Worm (Caenorhabditis elegans) whole organism, late embryonic: Measurements from ENCODE around the gene chil-12.
"Not testable (repeated sequence)": the region's sequence is repeated elsewhere in the genome, so short reads cannot be mapped to it uniquely, and the experiment has no call there.

Source experiments
- C08G9.2 ChIP-seq: sonication (generic microtip); optimal IDR thresholded peaks from 2 replicates; lab custom pipeline; 2016; ENCODE audit warnings: mild to moderate bottlenecking, missing genetic modification characterization, moderate library complexity, missing compliant biosample characterization
- F13H6.1 ChIP-seq: sonication (generic microtip); optimal IDR thresholded peaks from 2 replicates; lab custom pipeline; 2016; ENCODE audit warnings: missing genetic modification characterization, missing compliant biosample characterization
- K02D7.2 ChIP-seq: sonication (generic microtip); optimal IDR thresholded peaks from 2 replicates; lab custom pipeline; 2017; ENCODE audit warnings: mild to moderate bottlenecking, missing genetic modification characterization, missing compliant biosample characterization
- K09A11.1 ChIP-seq: sonication (generic microtip); optimal IDR thresholded peaks from 2 replicates; lab custom pipeline; 2017; ENCODE audit warnings: antibody characterized with exemption, mild to moderate bottlenecking, missing genetic modification characterization, missing compliant biosample characterization; ENCODE audit not compliant: insufficient read depth
- T23F11.4 ChIP-seq: fragments of 200-800 bp; sonication (Bioruptor generic); optimal IDR thresholded peaks from 2 replicates; lab custom pipeline; 2018; ENCODE audit warnings: mild to moderate bottlenecking, missing genetic modification characterization, missing compliant biosample characterization
- ceh-14 ChIP-seq: sonication (generic microtip); optimal IDR thresholded peaks from 2 replicates; lab custom pipeline; 2016; ENCODE audit warnings: missing genotype, missing genetic modification characterization, missing compliant biosample characterization
- ceh-18 ChIP-seq: sonication (generic microtip); optimal IDR thresholded peaks from 2 replicates; lab custom pipeline; 2016; ENCODE audit warnings: missing genetic modification characterization, missing compliant biosample characterization
- ceh-22 ChIP-seq: sonication (generic microtip); optimal IDR thresholded peaks from 2 replicates; lab custom pipeline; 2017; ENCODE audit warnings: missing biosample characterization, missing genetic modification characterization
- ceh-24 ChIP-seq: sonication (generic microtip); optimal IDR thresholded peaks from 2 replicates; lab custom pipeline; 2016; ENCODE audit warnings: mild to moderate bottlenecking, missing genetic modification characterization, missing compliant biosample characterization
- ceh-34 ChIP-seq: sonication (generic microtip); optimal IDR thresholded peaks from 2 replicates; lab custom pipeline; 2016; ENCODE audit warnings: mild to moderate bottlenecking, missing genetic modification characterization, missing compliant biosample characterization
- ceh-9 ChIP-seq: sonication (generic microtip); optimal IDR thresholded peaks from 2 replicates; lab custom pipeline; 2016; ENCODE audit warnings: mild to moderate bottlenecking, missing genetic modification characterization, inconsistent platforms, missing compliant biosample characterization
- che-1 ChIP-seq: sonication (generic microtip); optimal IDR thresholded peaks from 2 replicates; lab custom pipeline; 2016; ENCODE audit warnings: mild to moderate bottlenecking, missing genetic modification characterization, missing compliant biosample characterization
- eyg-1 ChIP-seq: sonication (generic microtip); optimal IDR thresholded peaks from 2 replicates; lab custom pipeline; 2016; ENCODE audit warnings: missing genotype, missing genetic modification characterization, missing compliant biosample characterization
- fax-1 ChIP-seq: sonication (generic microtip); optimal IDR thresholded peaks from 2 replicates; lab custom pipeline; 2016; ENCODE audit warnings: missing genotype, missing genetic modification characterization, missing compliant biosample characterization
- fkh-10 ChIP-seq: fragments of 150-350 bp; optimal IDR thresholded peaks from 2 replicates; lab custom pipeline; 2014; ENCODE audit warnings: missing biosample characterization, missing genetic modification reagents, missing genetic modification characterization
- fkh-6 ChIP-seq: sonication (generic microtip); optimal IDR thresholded peaks from 2 replicates; lab custom pipeline; 2016; ENCODE audit warnings: missing genetic modification characterization, missing compliant biosample characterization
- gmeb-2 ChIP-seq: sonication (generic microtip); optimal IDR thresholded peaks from 2 replicates; lab custom pipeline; 2016; ENCODE audit warnings: missing genetic modification characterization, inconsistent platforms, missing compliant biosample characterization
- hlh-30 ChIP-seq: sonication (generic microtip); optimal IDR thresholded peaks from 2 replicates; lab custom pipeline; 2017; ENCODE audit warnings: antibody characterized with exemption, missing genetic modification characterization, missing compliant biosample characterization; ENCODE audit not compliant: insufficient read depth
- hlh-8 ChIP-seq: sonication (generic microtip); optimal IDR thresholded peaks from 2 replicates; lab custom pipeline; 2016; ENCODE audit warnings: missing genotype, missing genetic modification characterization, missing compliant biosample characterization
- lim-6 ChIP-seq: sonication (generic microtip); optimal IDR thresholded peaks from 2 replicates; lab custom pipeline; 2016; ENCODE audit warnings: missing genetic modification characterization, missing compliant biosample characterization
- lin-11 ChIP-seq: fragments of 200-800 bp; sonication (Bioruptor generic); optimal IDR thresholded peaks from 2 replicates; lab custom pipeline; 2018; ENCODE audit warnings: mild to moderate bottlenecking, missing genetic modification characterization, missing compliant biosample characterization
- madf-2 ChIP-seq: sonication (generic microtip); optimal IDR thresholded peaks from 2 replicates; lab custom pipeline; 2017; ENCODE audit warnings: missing genetic modification characterization, missing compliant biosample characterization
- mec-3 ChIP-seq: sonication (generic microtip); optimal IDR thresholded peaks from 2 replicates; lab custom pipeline; 2016; ENCODE audit warnings: borderline replicate concordance, missing genetic modification characterization, missing compliant biosample characterization
- nhr-11 ChIP-seq: fragments of 150-350 bp; optimal IDR thresholded peaks from 2 replicates; lab custom pipeline; 2014; ENCODE audit warnings: missing biosample characterization, missing genetic modification characterization
- odd-2 ChIP-seq: sonication (generic microtip); optimal IDR thresholded peaks from 2 replicates; lab custom pipeline; 2017; ENCODE audit warnings: antibody characterized with exemption, mild to moderate bottlenecking, missing genetic modification characterization, missing compliant biosample characterization
- pag-3 ChIP-seq: sonication (generic microtip); optimal IDR thresholded peaks from 2 replicates; lab custom pipeline; 2016; ENCODE audit warnings: missing compliant biosample characterization, missing genetic modification characterization, borderline replicate concordance
- pax-1 ChIP-seq: fragments of 150-350 bp; optimal IDR thresholded peaks from 2 replicates; lab custom pipeline; 2014; ENCODE audit warnings: missing biosample characterization, missing genetic modification characterization
- pha-2 ChIP-seq: sonication (generic microtip); optimal IDR thresholded peaks from 2 replicates; lab custom pipeline; 2017; ENCODE audit warnings: mild to moderate bottlenecking, missing genetic modification characterization, missing compliant biosample characterization
- pha-4 ChIP-seq: fragments of 150-350 bp; optimal IDR thresholded peaks from 2 replicates; lab custom pipeline; 2018; ENCODE audit warnings: missing biosample characterization, missing genetic modification reagents, missing genetic modification characterization
- pros-1 ChIP-seq: fragments of 150-350 bp; optimal IDR thresholded peaks from 2 replicates; lab custom pipeline; 2014; ENCODE audit warnings: missing biosample characterization, missing genetic modification reagents, missing genetic modification characterization
- sdc-2 ChIP-seq: sonication (generic microtip); optimal IDR thresholded peaks from 2 replicates; lab custom pipeline; 2016; ENCODE audit warnings: missing genotype, missing genetic modification characterization, missing compliant biosample characterization
- syd-9 ChIP-seq: sonication (generic microtip); optimal IDR thresholded peaks from 2 replicates; lab custom pipeline; 2016; ENCODE audit warnings: mild to moderate bottlenecking, missing genetic modification characterization, moderate library complexity, missing compliant biosample characterization
- tbx-7 ChIP-seq: sonication (generic microtip); optimal IDR thresholded peaks from 2 replicates; lab custom pipeline; 2016; ENCODE audit warnings: missing genotype, missing genetic modification characterization, missing compliant biosample characterization
- ttx-3 ChIP-seq: sonication (generic microtip); optimal IDR thresholded peaks from 2 replicates; lab custom pipeline; 2016; ENCODE audit warnings: missing genetic modification reagents, missing genetic modification characterization, missing compliant biosample characterization
- unc-86 ChIP-seq: sonication (generic microtip); optimal IDR thresholded peaks from 2 replicates; lab custom pipeline; 2016; ENCODE audit warnings: missing genetic modification characterization, missing compliant biosample characterization
- ztf-16 ChIP-seq: sonication (generic microtip); optimal IDR thresholded peaks from 2 replicates; lab custom pipeline; 2017; ENCODE audit warnings: missing genetic modification characterization, missing compliant biosample characterization

chil-12 gene

ce11 chrV:15240215-15240614 lies 1.1 kb upstream of the chil-12 start, which contains the start of gene srw-11:
Gene srw-11 (minus strand): TSS chrV:15240315.
- TF ChIP-seq lim-6 (tag; lab: Kevin White, UChicago) (no peak), ceh-22 (tag; lab: Kevin White, UChicago) (no peak), pax-1 (no peak), ceh-9 (tag; lab: Kevin White, UChicago) (no peak), lin-11 (tag; lab: Kevin White, UChicago) (no peak), madf-2 (tag; lab: Kevin White, UChicago) (no peak)
- TF ChIP-seq, all 69 proteins: peak for 0

ce11 chrV:15244456-15244855 lies 3.1 kb downstream of the chil-12 start, which contains the start of gene kin-30:
Gene kin-30 (plus strand): TSS chrV:15244756.
- TF ChIP-seq gmeb-2 (tag; lab: Kevin White, UChicago): no peak
- TF ChIP-seq ceh-34: no peak
- TF ChIP-seq lin-11 (tag; lab: Kevin White, UChicago): no peak
- TF ChIP-seq tbx-7 (tag; lab: Kevin White, UChicago): no peak
- no peak for TF ChIP-seq pha-2 (tag; lab: Kevin White, UChicago)
- no peak for TF ChIP-seq pag-3 (tag; lab: Kevin White, UChicago)
- TF ChIP-seq pros-1 (tag; lab: Kevin White, UChicago): no peak
- no peak for TF ChIP-seq ztf-16 (tag; lab: Kevin White, UChicago)
- TF ChIP-seq C08G9.2 (tag; lab: Kevin White, UChicago): no peak
- TF ChIP-seq fax-1 (tag; lab: Kevin White, UChicago): no peak
- no peak for TF ChIP-seq nhr-11 (tag; lab: Kevin White, UChicago)
- TF ChIP-seq K02D7.2: no peak
- TF ChIP-seq, all 69 proteins: peak for 0

- not testable (repeated sequence) for TF ChIP-seq syd-9, ceh-18, ceh-24 (tag; lab: Kevin White, UChicago)
These were observed 8.9 kb downstream of the chil-12 start, which contains the start of gene srd-28 for ce11 chrV:15250304-15250703. Gene srd-28 (plus strand): TSS chrV:15250604.

- no peak for TF ChIP-seq pha-4 (tag; lab: Kevin White, UChicago)
- no peak for TF ChIP-seq unc-86 (tag; lab: Kevin White, UChicago)
- no peak for TF ChIP-seq pha-2 (tag; lab: Kevin White, UChicago)
- TF ChIP-seq F13H6.1 (tag; lab: Kevin White, UChicago): no peak
These were observed 10.7 kb downstream of the chil-12 start, which contains the start of gene srbc-76 for ce11 chrV:15252082-15252481. Gene srbc-76 (plus strand): TSS chrV:15252382.

ce11 chrV:15253529-15253928 lies 12.2 kb downstream of the chil-12 start, which contains the start of gene srbc-75:
Gene srbc-75 (plus strand): TSS chrV:15253829.
- TF ChIP-seq fkh-6 (tag; lab: Kevin White, UChicago) (no peak), eyg-1 (tag; lab: Kevin White, UChicago) (no peak), K09A11.1 (tag; lab: Kevin White, UChicago) (no peak), hlh-30 (no peak), T23F11.4 (GFP tag; lab: Kevin White, UChicago) (no peak), che-1 (no peak), odd-2 (tag; lab: Kevin White, UChicago) (no peak), madf-2 (tag; lab: Kevin White, UChicago) (no peak), nhr-11 (tag; lab: Kevin White, UChicago) (no peak), ceh-34 (no peak), ztf-16 (tag; lab: Kevin White, UChicago) (no peak), ttx-3 (no peak), tbx-7 (tag; lab: Kevin White, UChicago) (no peak), hlh-8 (tag; lab: Kevin White, UChicago) (no peak), pros-1 (tag; lab: Kevin White, UChicago) (no peak), mec-3 (tag; lab: Kevin White, UChicago) (no peak), fkh-10 (no peak), sdc-2 (tag; lab: Kevin White, UChicago) (no peak), ceh-14 (tag; lab: Kevin White, UChicago) (no peak)
